Worm (Caenorhabditis elegans): ENCODE results near the gene Y39G8B.5.

The Y39G8B.5 gene

ce11 chrII:13954077-13954476 lies 37.6 kb downstream of the Y39G8B.5 start:
- TF ChIP-seq ceh-13 (GFP tag; optimal IDR thresholded peaks at IDR 0.05), result no peak
- TF ChIP-seq sea-1 (GFP tag; conservative IDR thresholded peaks at IDR 0.05), result no peak
- TF ChIP-seq tbx-37 (GFP tag; conservative IDR thresholded peaks at IDR 0.05), result no peak
- no peak for TF ChIP-seq ama-1 (optimal IDR thresholded peaks at IDR 0.05)
- no peak for TF ChIP-seq F13C5.2 (tag; optimal IDR thresholded peaks at IDR 0.05)
- TF ChIP-seq tra-4 (tag; optimal IDR thresholded peaks at IDR 0.05), result no peak
- no peak for TF ChIP-seq scrt-1 (GFP tag; IDR thresholded peaks at IDR 0.05)
- no peak for TF ChIP-seq pes-1 (GFP tag; IDR thresholded peaks at IDR 0.05)
- no peak for TF ChIP-seq hmg-4 (GFP tag; optimal IDR thresholded peaks at IDR 0.05)
- TF ChIP-seq hnd-1 (tag; optimal IDR thresholded peaks at IDR 0.05), result no peak
- TF ChIP-seq hmbx-1 (tag; optimal IDR thresholded peaks at IDR 0.05), result no peak
- no peak for TF ChIP-seq ceh-36 (tag; optimal IDR thresholded peaks at IDR 0.05)

ce11 chrII:13951986-13952385 lies 39.7 kb downstream of the Y39G8B.5 start:
- TF ChIP-seq sea-1 (GFP tag; conservative IDR thresholded peaks at IDR 0.05), result no peak
- no peak for TF ChIP-seq F13C5.2 (tag; optimal IDR thresholded peaks at IDR 0.05)
- TF ChIP-seq hnd-1 (tag; optimal IDR thresholded peaks at IDR 0.05), result no peak
- TF ChIP-seq B0310.2 (tag; optimal IDR thresholded peaks at IDR 0.05), result no peak

- TF ChIP-seq hnd-1 (tag; optimal IDR thresholded peaks at IDR 0.05) (no peak), flt-1 (GFP tag; IDR thresholded peaks at IDR 0.05) (no peak), aly-1 (tag; optimal IDR thresholded peaks at IDR 0.05) (no peak), B0310.2 (tag; optimal IDR thresholded peaks at IDR 0.05) (no peak), hmg-4 (GFP tag; optimal IDR thresholded peaks at IDR 0.05) (no peak), ets-7 (tag; optimal IDR thresholded peaks at IDR 0.05) (no peak), ama-1 (optimal IDR thresholded peaks at IDR 0.05) (no peak), ceh-13 (GFP tag; optimal IDR thresholded peaks at IDR 0.05) (no peak), hmbx-1 (tag; optimal IDR thresholded peaks at IDR 0.05) (no peak), scrt-1 (GFP tag; IDR thresholded peaks at IDR 0.05) (no peak), tra-4 (tag; optimal IDR thresholded peaks at IDR 0.05) (no peak), ceh-36 (tag; optimal IDR thresholded peaks at IDR 0.05) (no peak), F13C5.2 (tag; optimal IDR thresholded peaks at IDR 0.05) (no peak), tbx-11 (GFP tag; IDR thresholded peaks at IDR 0.05) (no peak), sea-1 (GFP tag; conservative IDR thresholded peaks at IDR 0.05) (no peak)
Observed at ce11 chrII:13949290-13949689, 42.4 kb downstream of the Y39G8B.5 start, which contains the start of gene sre-44. Gene sre-44 (plus strand): TSS chrII:13949590.

ce11 chrII:13945527-13945926 lies 46.1 kb downstream of the Y39G8B.5 start:
- TF ChIP-seq hmbx-1 (tag; optimal IDR thresholded peaks at IDR 0.05), result no peak
- TF ChIP-seq hmg-4 (GFP tag; optimal IDR thresholded peaks at IDR 0.05), result no peak

- no peak for TF ChIP-seq ceh-36 (tag; optimal IDR thresholded peaks at IDR 0.05)
- no peak for TF ChIP-seq scrt-1 (GFP tag; IDR thresholded peaks at IDR 0.05)
- no peak for TF ChIP-seq F13C5.2 (tag; optimal IDR thresholded peaks at IDR 0.05)
- no peak for TF ChIP-seq sea-1 (GFP tag; conservative IDR thresholded peaks at IDR 0.05)
- no peak for TF ChIP-seq ceh-13 (GFP tag; optimal IDR thresholded peaks at IDR 0.05)
- no peak for TF ChIP-seq B0310.2 (tag; optimal IDR thresholded peaks at IDR 0.05)
- no peak for TF ChIP-seq tbx-11 (GFP tag; IDR thresholded peaks at IDR 0.05)
- no peak for TF ChIP-seq aly-1 (tag; optimal IDR thresholded peaks at IDR 0.05)
- TF ChIP-seq tra-4 (tag; optimal IDR thresholded peaks at IDR 0.05), result no peak
- TF ChIP-seq hmbx-1 (tag; optimal IDR thresholded peaks at IDR 0.05), result no peak
- no peak for TF ChIP-seq pes-1 (GFP tag; IDR thresholded peaks at IDR 0.05)
- TF ChIP-seq flt-1 (GFP tag; IDR thresholded peaks at IDR 0.05), result no peak
- TF ChIP-seq hmg-4 (GFP tag; optimal IDR thresholded peaks at IDR 0.05), result no peak
- no peak for TF ChIP-seq ama-1 (optimal IDR thresholded peaks at IDR 0.05)
- no peak for TF ChIP-seq hnd-1 (tag; optimal IDR thresholded peaks at IDR 0.05)
- TF ChIP-seq ets-7 (tag; optimal IDR thresholded peaks at IDR 0.05), result no peak
- TF ChIP-seq tbx-37 (GFP tag; conservative IDR thresholded peaks at IDR 0.05), result no peak
Observed at ce11 chrII:13939531-13939930, 52.1 kb downstream of the Y39G8B.5 start, which contains the start of gene W07G1.1. Gene W07G1.1 (minus strand): TSS chrII:13939631.

- TF ChIP-seq scrt-1 (GFP tag; IDR thresholded peaks at IDR 0.05) (no peak), F13C5.2 (tag; optimal IDR thresholded peaks at IDR 0.05) (no peak), ama-1 (optimal IDR thresholded peaks at IDR 0.05) (no peak), ceh-36 (tag; optimal IDR thresholded peaks at IDR 0.05) (no peak), ceh-13 (GFP tag; optimal IDR thresholded peaks at IDR 0.05) (no peak), pes-1 (GFP tag; IDR thresholded peaks at IDR 0.05) (no peak), sea-1 (GFP tag; conservative IDR thresholded peaks at IDR 0.05) (no peak), hmg-4 (GFP tag; optimal IDR thresholded peaks at IDR 0.05) (no peak), ets-7 (tag; optimal IDR thresholded peaks at IDR 0.05) (no peak), flt-1 (GFP tag; IDR thresholded peaks at IDR 0.05) (no peak), aly-1 (tag; optimal IDR thresholded peaks at IDR 0.05) (no peak), hmbx-1 (tag; optimal IDR thresholded peaks at IDR 0.05) (no peak), B0310.2 (tag; optimal IDR thresholded peaks at IDR 0.05) (no peak), hnd-1 (tag; optimal IDR thresholded peaks at IDR 0.05) (no peak)
Observed at ce11 chrII:13938290-13938689, 53.4 kb downstream of the Y39G8B.5 start.

Measured in whole organism, early embryonic.